Fruit fly (Drosophila melanogaster) whole organism: Measurements from ENCODE around the gene SelT.

ENCODE experiments used
- CG8478 ChIP-seq: fragments of >200 bp; optimal IDR thresholded peaks from 2 replicates; lab custom pipeline; 2018; ENCODE audit warnings: inconsistent platforms
- psq ChIP-seq: fragments of >200 bp; optimal IDR thresholded peaks from 2 replicates; lab custom pipeline; 2017

DNA sequence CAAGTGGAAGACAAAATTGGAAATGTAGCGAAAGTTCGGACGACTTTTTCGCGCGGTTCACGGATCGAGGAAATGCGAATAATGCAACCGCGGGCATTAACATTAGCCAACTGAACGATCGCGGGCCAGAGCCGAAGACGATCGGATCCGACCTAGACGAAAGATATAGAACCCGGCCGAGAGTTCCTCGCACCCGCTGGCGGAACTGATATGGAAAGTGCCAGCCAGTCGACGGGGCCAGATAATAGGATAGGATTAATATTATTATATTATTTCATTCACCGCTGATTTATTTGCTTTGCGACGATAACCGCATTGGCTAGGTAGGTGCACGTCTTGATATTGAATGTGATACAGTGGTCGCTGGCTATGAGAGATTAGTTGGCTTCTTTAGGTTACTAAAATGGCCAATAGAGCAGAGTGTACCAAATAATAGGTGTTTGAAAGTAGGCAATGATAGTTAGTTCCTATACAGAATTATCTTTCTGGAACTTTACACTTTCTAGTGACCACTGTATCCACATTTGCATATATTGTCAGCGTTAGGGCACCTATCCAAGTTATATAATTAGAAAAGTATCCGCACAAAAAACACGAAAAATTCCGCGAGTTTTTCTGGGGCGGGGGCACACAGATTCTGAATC, 11.2 kb upstream of the SelT start:
- no peak for TF ChIP-seq CG8478
- TF ChIP-seq psq (lab: Kevin White, UChicago): no peak
